Worm (Caenorhabditis elegans) whole organism, L4 larva: ENCODE measurements around the gene srh-167.
"Not testable (repeated sequence)": the region's sequence is repeated elsewhere in the genome, so short reads cannot be mapped to it uniquely, and the experiment has no call there.

Experiments
- aha-1 ChIP-seq: fragments of 150-350 bp; peaks from one replicate; lab custom pipeline; 2014; ENCODE audit warnings: missing biosample characterization, missing genetic modification characterization
- ama-1 ChIP-seq: fragments of 150-350 bp; optimal IDR thresholded peaks from 2 replicates; lab custom pipeline; 2014; ENCODE audit warnings: inconsistent platforms, mixed read lengths
- ceh-44 ChIP-seq: fragments of 200-800 bp; sonication (Bioruptor generic); IDR thresholded peaks from 2 replicates; pipeline ENCODE4 v1.3.6; 2022; ENCODE audit warnings: missing genetic modification reagents, missing genetic modification characterization, missing compliant biosample characterization
- egl-43 ChIP-seq: fragments of 200-800 bp; sonication (Bioruptor generic); IDR thresholded peaks from 2 replicates; pipeline ENCODE4 v1.3.6; 2022; ENCODE audit warnings: missing genetic modification reagents, missing genetic modification characterization, missing compliant biosample characterization
- lsy-2 ChIP-seq, 2 experiments: fragments of 150-350 bp in 1 of 2; sonication (generic microtip) in 1 of 2; optimal IDR thresholded peaks; 2 replicates each; lab custom pipeline; 2014 to 2017; ENCODE audit warnings: missing biosample characterization in 2 of 2, missing genetic modification characterization in 2 of 2
- mep-1 ChIP-seq: fragments of 150-350 bp; sonication (generic microtip); optimal IDR thresholded peaks from 3 replicates; lab custom pipeline; 2014; ENCODE audit warnings: missing biosample characterization, missing genetic modification characterization
- nhr-6 ChIP-seq: fragments of 150-350 bp; optimal IDR thresholded peaks from 2 replicates; lab custom pipeline; 2014; ENCODE audit warnings: missing biosample characterization, missing genetic modification characterization
- nhr-76 ChIP-seq: fragments of 150-350 bp; optimal IDR thresholded peaks from 2 replicates; lab custom pipeline; 2014; ENCODE audit warnings: missing biosample characterization, missing genetic modification characterization
- nhr-77 ChIP-seq: fragments of 150-350 bp; optimal IDR thresholded peaks from 2 replicates; lab custom pipeline; 2014; ENCODE audit warnings: missing biosample characterization, missing genetic modification characterization
- unc-39 ChIP-seq: sonication (generic microtip); optimal IDR thresholded peaks from 2 replicates; lab custom pipeline; 2017; ENCODE audit warnings: missing biosample characterization, missing genetic modification characterization
- zip-11 ChIP-seq: fragments of 200-800 bp; sonication (Bioruptor generic); IDR thresholded peaks from 2 replicates; pipeline ENCODE4 v1.3.6; 2022; ENCODE audit warnings: missing genetic modification characterization, missing compliant biosample characterization

ce11 chrV:16338287-16339092 is 5.0 kb downstream of the srh-167 start, which contains the start of gene slc-9B.2:
- TF ChIP-seq aha-1 (tag; lab: Kevin White, UChicago) (peak; percentile 15), zip-11 (GFP tag; lab: Robert Waterston, UW) (0 out of 2 replicates have a peak, but pooled peaks have one; percentile 26)
- not testable (repeated sequence) for TF ChIP-seq nhr-6 (tag; lab: Kevin White, UChicago); mep-1 (tag; lab: Kevin White, UChicago); unc-39; egl-43 (GFP tag; lab: Robert Waterston, UW); lsy-2 (tag; optimal IDR thresholded peaks at IDR 0.05; lab: Kevin White, UChicago); nhr-77 (tag; lab: Kevin White, UChicago); ama-1; ceh-44; nhr-76 (tag; lab: Kevin White, UChicago)
